Worm (Caenorhabditis elegans) whole organism, early embryonic: ENCODE data around the gene aly-2.

Source experiments
- B0310.2 ChIP-seq: sonication (generic microtip); optimal IDR thresholded peaks from 2 replicates; lab custom pipeline; 2016; ENCODE audit warnings: mild to moderate bottlenecking, missing genetic modification characterization, missing compliant biosample characterization
- F13C5.2 ChIP-seq: sonication (generic microtip); optimal IDR thresholded peaks from 2 replicates; lab custom pipeline; 2017; ENCODE audit warnings: mild to moderate bottlenecking, missing genetic modification characterization, inconsistent platforms, missing compliant biosample characterization
- aly-1 ChIP-seq: sonication (generic microtip); optimal IDR thresholded peaks from 2 replicates; lab custom pipeline; 2016; ENCODE audit warnings: missing genetic modification characterization, missing compliant biosample characterization
- ama-1 ChIP-seq: fragments of 150-350 bp; optimal IDR thresholded peaks from 2 replicates; lab custom pipeline; 2014
- ceh-13 ChIP-seq: fragments of 200-800 bp; sonication (Bioruptor generic); optimal IDR thresholded peaks from 2 replicates; lab custom pipeline; 2018; ENCODE audit warnings: mild to moderate bottlenecking, missing genetic modification characterization, missing compliant biosample characterization
- ceh-36 ChIP-seq: sonication (generic microtip); optimal IDR thresholded peaks from 2 replicates; lab custom pipeline; 2016; ENCODE audit warnings: missing genetic modification characterization, inconsistent platforms, missing compliant biosample characterization
- ets-7 ChIP-seq: sonication (generic microtip); optimal IDR thresholded peaks from 2 replicates; lab custom pipeline; 2016; ENCODE audit warnings: missing genotype, missing genetic modification characterization, missing compliant biosample characterization
- flt-1 ChIP-seq: fragments of 200-800 bp; sonication (Bioruptor generic); IDR thresholded peaks from 2 replicates; pipeline ENCODE4 v1.3.6; 2022; ENCODE audit warnings: missing genetic modification characterization, missing compliant biosample characterization
- hmbx-1 ChIP-seq: sonication (generic microtip); optimal IDR thresholded peaks from 2 replicates; lab custom pipeline; 2016; ENCODE audit warnings: mild to moderate bottlenecking, missing genetic modification characterization, missing compliant biosample characterization
- hmg-4 ChIP-seq: fragments of 200-800 bp; sonication (Bioruptor generic); optimal IDR thresholded peaks from 2 replicates; lab custom pipeline; 2018; ENCODE audit warnings: mild to moderate bottlenecking, missing genetic modification characterization, missing compliant biosample characterization
- hnd-1 ChIP-seq: sonication (generic microtip); optimal IDR thresholded peaks from 2 replicates; lab custom pipeline; 2016; ENCODE audit warnings: missing genetic modification characterization, missing compliant biosample characterization
- pes-1 ChIP-seq: fragments of 200-800 bp; sonication (Bioruptor generic); IDR thresholded peaks from 2 replicates; pipeline ENCODE4 v1.3.6; 2022; ENCODE audit warnings: missing genetic modification reagents, missing genetic modification characterization, missing compliant biosample characterization
- scrt-1 ChIP-seq: fragments of 200-800 bp; sonication (Bioruptor generic); IDR thresholded peaks from 2 replicates; pipeline ENCODE4 v1.3.6; 2022; ENCODE audit warnings: missing genetic modification characterization, missing compliant biosample characterization
- sea-1 ChIP-seq: fragments of 200-800 bp; sonication (Bioruptor generic); conservative IDR thresholded peaks from 2 replicates; pipeline ENCODE4 v1.3.6; 2022; ENCODE audit warnings: missing genetic modification characterization, missing compliant biosample characterization
- tbx-11 ChIP-seq: fragments of 200-800 bp; sonication (Bioruptor generic); IDR thresholded peaks from 2 replicates; pipeline ENCODE4 v1.3.6; 2022; ENCODE audit warnings: missing genetic modification characterization, missing compliant biosample characterization
- tbx-37 ChIP-seq: fragments of 200-800 bp; sonication (Bioruptor generic); conservative IDR thresholded peaks from 2 replicates; pipeline ENCODE4 v1.3.6; 2022; ENCODE audit warnings: missing genetic modification reagents, missing genetic modification characterization, missing compliant biosample characterization
- tra-4 ChIP-seq: sonication (generic microtip); optimal IDR thresholded peaks from 2 replicates; lab custom pipeline; 2017; ENCODE audit warnings: missing genetic modification characterization, missing compliant biosample characterization

The aly-2 gene

DNA sequence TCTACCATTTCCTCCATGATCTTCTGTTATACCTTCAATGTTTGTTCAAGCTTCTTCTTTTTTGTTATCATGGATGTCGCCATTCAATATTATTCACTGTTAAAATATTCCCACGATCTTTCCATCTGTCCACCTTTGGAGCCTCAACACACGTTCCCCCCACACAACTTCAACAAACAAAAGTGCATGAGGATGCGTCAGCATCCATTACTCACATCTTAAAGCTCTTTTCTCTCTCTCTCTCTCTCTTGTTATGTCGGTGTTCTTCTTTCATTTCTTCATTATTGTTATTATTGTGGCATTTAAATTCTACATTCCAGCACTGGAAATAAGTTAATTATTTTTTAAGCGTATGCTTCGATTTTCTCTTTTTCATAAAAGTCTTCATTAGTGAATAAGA, 33.2 kb upstream of the aly-2 start:
- no peak for TF ChIP-seq B0310.2 (tag; lab: Kevin White, UChicago)
- no peak for TF ChIP-seq tbx-37
- TF ChIP-seq hmg-4 (GFP tag; lab: Kevin White, UChicago): no peak
- no peak for TF ChIP-seq scrt-1 (GFP tag; lab: Robert Waterston, UW)
- no peak for TF ChIP-seq hnd-1 (tag; lab: Kevin White, UChicago)
- TF ChIP-seq tbx-11 (GFP tag; lab: Robert Waterston, UW): no peak
- no peak for TF ChIP-seq sea-1 (GFP tag; lab: Robert Waterston, UW)
- no peak for TF ChIP-seq aly-1
- TF ChIP-seq tra-4 (tag; lab: Kevin White, UChicago): no peak
- no peak for TF ChIP-seq ets-7 (tag; lab: Kevin White, UChicago)
- no peak for TF ChIP-seq ceh-13 (GFP tag; lab: Kevin White, UChicago)
- no peak for TF ChIP-seq pes-1 (GFP tag; lab: Robert Waterston, UW)
- TF ChIP-seq hmbx-1 (tag; lab: Kevin White, UChicago): no peak

ce11 chrIV:9116452-9116851, 30.8 kb upstream of the aly-2 start:
- TF ChIP-seq ceh-36 (tag; lab: Kevin White, UChicago) (no peak), ama-1 (lab: Kevin White, UChicago) (no peak), F13C5.2 (no peak), aly-1 (no peak)

- no peak for TF ChIP-seq tbx-37
- TF ChIP-seq B0310.2 (tag; lab: Kevin White, UChicago): no peak
- no peak for TF ChIP-seq ama-1 (lab: Kevin White, UChicago)
- TF ChIP-seq ceh-36 (tag; lab: Kevin White, UChicago): no peak
- no peak for TF ChIP-seq pes-1 (GFP tag; lab: Robert Waterston, UW)
- TF ChIP-seq tbx-11 (GFP tag; lab: Robert Waterston, UW): no peak
- TF ChIP-seq tra-4 (tag; lab: Kevin White, UChicago): no peak
- no peak for TF ChIP-seq scrt-1 (GFP tag; lab: Robert Waterston, UW)
- TF ChIP-seq hnd-1 (tag; lab: Kevin White, UChicago): no peak
- TF ChIP-seq sea-1 (GFP tag; lab: Robert Waterston, UW): no peak
- TF ChIP-seq aly-1: no peak
- TF ChIP-seq ceh-13 (GFP tag; lab: Kevin White, UChicago): no peak
- no peak for TF ChIP-seq hmg-4 (GFP tag; lab: Kevin White, UChicago)
- TF ChIP-seq flt-1: no peak
Observed at ce11 chrIV:9117700-9118099, 29.6 kb upstream of the aly-2 start.

DNA sequence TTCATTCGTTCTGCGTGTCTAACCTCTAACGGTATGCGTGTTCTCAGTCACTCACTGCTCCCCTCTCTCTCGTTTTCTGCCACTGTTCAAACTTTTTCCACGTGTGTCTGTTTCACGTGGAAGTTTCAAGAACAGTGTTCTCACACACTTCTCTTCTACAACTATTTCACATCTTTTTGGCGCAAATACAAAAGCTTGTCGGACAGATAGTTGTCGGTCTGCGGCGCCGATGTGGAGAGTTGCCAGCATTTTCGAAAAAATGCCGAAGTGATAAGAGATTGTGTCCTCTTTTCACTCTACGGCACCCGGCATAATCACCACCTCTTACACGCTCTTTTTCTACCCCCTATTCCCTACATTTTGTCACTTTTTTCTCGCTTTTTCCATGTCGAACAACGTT, 28.9 kb upstream of the aly-2 start:
- TF ChIP-seq aly-1: no peak
- TF ChIP-seq ama-1 (lab: Kevin White, UChicago): no peak
- TF ChIP-seq tra-4 (tag; lab: Kevin White, UChicago): no peak
- TF ChIP-seq hmg-4 (GFP tag; lab: Kevin White, UChicago): no peak
- no peak for TF ChIP-seq ets-7 (tag; lab: Kevin White, UChicago)
- TF ChIP-seq hmbx-1 (tag; lab: Kevin White, UChicago): no peak
- no peak for TF ChIP-seq tbx-11 (GFP tag; lab: Robert Waterston, UW)
- no peak for TF ChIP-seq tbx-37
- no peak for TF ChIP-seq sea-1 (GFP tag; lab: Robert Waterston, UW)
- TF ChIP-seq ceh-13 (GFP tag; lab: Kevin White, UChicago): no peak
- TF ChIP-seq scrt-1 (GFP tag; lab: Robert Waterston, UW): no peak
- no peak for TF ChIP-seq F13C5.2
- TF ChIP-seq ceh-36 (tag; lab: Kevin White, UChicago): no peak
- TF ChIP-seq hnd-1 (tag; lab: Kevin White, UChicago): no peak
- TF ChIP-seq flt-1: no peak
- no peak for TF ChIP-seq pes-1 (GFP tag; lab: Robert Waterston, UW)
- no peak for TF ChIP-seq B0310.2 (tag; lab: Kevin White, UChicago)

- TF ChIP-seq aly-1 (no peak), ama-1 (lab: Kevin White, UChicago) (no peak), B0310.2 (tag; lab: Kevin White, UChicago) (no peak), flt-1 (no peak), tbx-37 (no peak), hmg-4 (GFP tag; lab: Kevin White, UChicago) (no peak), F13C5.2 (no peak), ceh-36 (tag; lab: Kevin White, UChicago) (no peak), tra-4 (tag; lab: Kevin White, UChicago) (no peak), tbx-11 (GFP tag; lab: Robert Waterston, UW) (no peak), hmbx-1 (tag; lab: Kevin White, UChicago) (no peak), scrt-1 (GFP tag; lab: Robert Waterston, UW) (no peak), sea-1 (GFP tag; lab: Robert Waterston, UW) (no peak)
Observed at ce11 chrIV:9118792-9119191, 28.5 kb upstream of the aly-2 start, which contains the start of gene nrfl-1. Gene nrfl-1 (plus strand): TSS chrIV:9119092.

- no peak for TF ChIP-seq B0310.2 (tag; lab: Kevin White, UChicago)
- TF ChIP-seq pes-1 (GFP tag; lab: Robert Waterston, UW): no peak
- no peak for TF ChIP-seq aly-1
- no peak for TF ChIP-seq F13C5.2
- TF ChIP-seq hmbx-1 (tag; lab: Kevin White, UChicago): no peak
- TF ChIP-seq ceh-13 (GFP tag; lab: Kevin White, UChicago): no peak
Observed at ce11 chrIV:9120220-9120619, 27.0 kb upstream of the aly-2 start.

DNA sequence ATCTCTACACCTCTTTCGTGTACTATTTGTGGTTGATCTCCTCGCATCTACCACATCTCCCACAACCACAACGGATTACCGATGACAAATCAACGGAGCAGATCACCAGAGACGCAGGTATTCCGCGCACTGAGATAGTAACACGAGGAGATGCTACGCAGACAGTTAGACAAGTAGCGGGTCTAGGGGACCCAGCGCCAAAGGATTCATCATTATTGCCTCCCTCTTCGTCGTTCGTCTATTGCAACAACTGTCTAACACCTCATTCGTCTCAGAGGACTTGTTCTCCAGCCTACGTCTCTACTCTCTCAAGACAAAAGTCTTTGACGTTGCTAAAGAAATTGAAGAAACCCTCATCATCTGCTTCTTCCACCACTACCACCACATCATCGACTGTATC, 25.7 kb upstream of the aly-2 start:
- no peak for TF ChIP-seq aly-1

DNA sequence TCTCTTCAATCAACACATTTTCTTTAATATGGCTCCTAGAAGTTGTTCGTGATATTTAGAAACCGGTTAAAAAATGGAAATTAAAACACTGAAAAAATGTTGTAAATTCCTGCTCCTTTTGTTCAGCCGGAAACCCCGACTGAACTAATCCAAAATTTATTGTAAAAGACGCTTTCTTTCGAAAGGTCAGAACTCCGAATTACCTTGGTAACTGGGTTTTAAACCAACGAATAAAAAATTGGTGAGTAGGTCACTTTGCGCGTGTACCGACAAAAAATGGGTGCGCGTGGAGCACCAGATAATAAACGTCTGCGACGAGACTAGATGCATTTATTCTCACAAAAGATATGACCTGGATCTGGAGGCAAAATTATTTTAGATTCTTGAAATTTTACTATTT, 16.7 kb upstream of the aly-2 start:
- TF ChIP-seq ceh-13 (GFP tag; lab: Kevin White, UChicago): no peak
- no peak for TF ChIP-seq tbx-37
- no peak for TF ChIP-seq sea-1 (GFP tag; lab: Robert Waterston, UW)
- TF ChIP-seq ama-1 (lab: Kevin White, UChicago): no peak
- no peak for TF ChIP-seq flt-1
- no peak for TF ChIP-seq F13C5.2
- TF ChIP-seq tbx-11 (GFP tag; lab: Robert Waterston, UW): no peak
- no peak for TF ChIP-seq aly-1
- TF ChIP-seq hnd-1 (tag; lab: Kevin White, UChicago): no peak
- no peak for TF ChIP-seq hmg-4 (GFP tag; lab: Kevin White, UChicago)
- no peak for TF ChIP-seq scrt-1 (GFP tag; lab: Robert Waterston, UW)
- TF ChIP-seq ets-7 (tag; lab: Kevin White, UChicago): no peak
- TF ChIP-seq pes-1 (GFP tag; lab: Robert Waterston, UW): no peak
- no peak for TF ChIP-seq ceh-36 (tag; lab: Kevin White, UChicago)
- no peak for TF ChIP-seq B0310.2 (tag; lab: Kevin White, UChicago)
- no peak for TF ChIP-seq tra-4 (tag; lab: Kevin White, UChicago)
- TF ChIP-seq hmbx-1 (tag; lab: Kevin White, UChicago): no peak
